Worm (Caenorhabditis elegans) whole organism, young adult: ENCODE measurements around the gene arrd-23.

ENCODE experiments used
- B0261.1 ChIP-seq: sonication (generic microtip); optimal IDR thresholded peaks from 2 replicates; lab custom pipeline; 2016; ENCODE audit warnings: mild to moderate bottlenecking, missing genetic modification characterization, moderate library complexity, missing compliant biosample characterization
- F33H1.4 ChIP-seq: fragments of 200-800 bp; sonication (Bioruptor generic); IDR thresholded peaks from 2 replicates; pipeline ENCODE4 v1.3.6; 2022; ENCODE audit warnings: missing genetic modification reagents, missing genetic modification characterization, missing compliant biosample characterization
- F37B4.10 ChIP-seq: fragments of 200-800 bp; sonication (Bioruptor generic); IDR thresholded peaks from 2 replicates; pipeline ENCODE4 v1.3.6; 2022; ENCODE audit warnings: missing genetic modification characterization, missing compliant biosample characterization
- ama-1 ChIP-seq, 3 experiments: fragments of 150-350 bp in 1 of 3; sonication (generic microtip) in 2 of 3; optimal IDR thresholded peaks; 2 replicates each; lab custom pipeline; 2014 to 2018; ENCODE audit warnings: missing biosample characterization in 2 of 3, missing genetic modification characterization in 2 of 3, missing genetic modification reagents in 2 of 3
- pha-4 ChIP-seq: fragments of 150-350 bp; sonication (generic microtip); optimal IDR thresholded peaks from 2 replicates; lab custom pipeline; 2014; ENCODE audit warnings: missing biosample characterization, missing genetic modification reagents, missing genetic modification characterization
- unc-62 ChIP-seq: fragments of 150-350 bp; optimal IDR thresholded peaks from 2 replicates; lab custom pipeline; 2014; ENCODE audit warnings: missing biosample characterization, missing genetic modification reagents, missing genetic modification characterization
- ztf-26 ChIP-seq: sonication (generic microtip); optimal IDR thresholded peaks from 2 replicates; lab custom pipeline; 2017; ENCODE audit warnings: missing genetic modification characterization, missing compliant biosample characterization

DNA sequence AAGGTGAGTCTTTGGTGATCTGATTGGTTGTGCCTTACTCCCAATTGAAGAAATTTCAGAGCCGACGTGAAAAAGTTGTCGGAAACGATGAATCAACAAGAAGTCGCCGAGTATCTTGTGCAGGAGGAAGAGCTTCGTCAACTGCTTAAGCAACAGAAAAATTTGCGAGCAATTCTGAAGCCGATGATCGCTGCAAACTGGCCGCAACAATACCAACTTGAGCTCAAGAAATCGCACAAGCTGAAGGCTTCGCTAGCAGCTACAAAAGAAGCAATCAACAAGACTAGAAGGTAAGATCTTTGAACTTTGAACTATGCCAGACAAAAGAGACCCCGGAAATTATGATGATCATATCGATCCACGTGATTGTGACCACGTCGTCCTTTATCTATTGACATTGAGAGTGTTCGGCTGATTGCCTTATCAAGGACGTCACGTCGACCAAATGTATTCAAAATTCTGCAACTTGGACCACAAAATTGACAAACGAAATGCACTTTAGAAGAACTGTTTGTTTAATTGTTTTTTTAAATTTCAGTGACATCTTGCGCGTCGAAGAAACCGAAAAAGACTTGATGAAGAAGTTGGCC is 25.6 kb downstream of the arrd-23 start:
- TF ChIP-seq F33H1.4 (GFP tag; lab: Robert Waterston, UW) (no peak), unc-62 (GFP tag; lab: Kevin White, UChicago) (no peak), ama-1 (optimal IDR thresholded peaks at IDR 0.05; lab: Kevin White, UChicago) (no peak), ama-1 (GFP tag; optimal IDR thresholded peaks at IDR 0.05; lab: Kevin White, UChicago) (no peak), pha-4 (no peak), B0261.1 (tag; lab: Kevin White, UChicago) (no peak), ztf-26 (tag; lab: Kevin White, UChicago) (no peak), F37B4.10 (GFP tag; lab: Robert Waterston, UW) (no peak)
